Fruit fly (Drosophila melanogaster) whole organism: ENCODE measurements around the gene eEF1delta.

Source experiments
- pan ChIP-seq: fragments of >200 bp; optimal IDR thresholded peaks from 2 replicates; lab custom pipeline; 2017
- psq ChIP-seq: fragments of >200 bp; optimal IDR thresholded peaks from 2 replicates; lab custom pipeline; 2017
- usp ChIP-seq: fragments of >200 bp; optimal IDR thresholded peaks from 2 replicates; lab custom pipeline; 2017; ENCODE audit warnings: missing biosample characterization, missing genetic modification characterization, mixed read lengths

DNA sequence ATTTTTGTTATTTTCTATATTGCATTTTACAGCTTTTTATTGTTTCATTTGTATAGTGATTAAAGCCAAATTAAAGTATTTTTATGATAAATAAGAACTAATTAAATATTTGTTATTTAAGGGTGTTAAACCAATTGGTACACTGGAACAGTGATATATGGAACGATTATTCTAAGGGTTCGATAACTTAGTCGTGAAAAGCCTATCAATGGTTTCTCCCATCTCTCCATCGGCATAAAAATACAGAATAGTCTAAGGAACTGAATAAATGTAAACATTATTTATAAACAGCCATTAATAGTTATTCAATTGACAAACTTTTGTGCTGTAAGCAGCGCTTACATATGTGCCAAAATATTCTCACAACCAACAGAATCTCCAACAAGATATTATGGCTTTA, 32.8 kb downstream of the eEF1delta start, which contains the start of gene Mob3:
- TF ChIP-seq usp (GFP tag; lab: Kevin White, UChicago) = no peak
- no peak for TF ChIP-seq pan
- TF ChIP-seq psq = no peak
